Fruit fly (Drosophila melanogaster): Measurements from ENCODE around the gene CG31524.

DNA sequence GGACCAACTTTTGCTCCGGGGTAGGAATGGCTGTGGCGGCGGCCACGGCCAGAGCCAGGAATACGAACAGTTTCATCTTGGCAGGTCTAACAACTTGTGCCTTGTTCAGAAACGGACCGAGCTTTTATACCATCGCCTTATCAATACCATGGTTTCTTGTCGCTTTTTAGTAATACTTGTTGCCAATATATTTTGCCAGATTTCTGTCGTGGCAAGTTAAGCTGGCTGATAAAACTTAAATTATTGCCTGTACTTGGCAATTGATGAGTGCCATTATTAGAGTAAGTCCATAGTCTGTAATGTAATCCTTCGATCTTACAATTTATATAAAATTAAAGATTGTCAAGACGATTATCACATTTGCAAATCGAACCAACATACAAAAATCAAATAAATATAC is 26.3 kb downstream of the CG31524 start, which contains the start of gene Jon99Fii:
- TF ChIP-seq CTCF (optimal IDR thresholded peaks at IDR 0.05) (no peak), CG8478 (optimal IDR thresholded peaks at IDR 0.05) (no peak)
